Fruit fly (Drosophila melanogaster): ENCODE data around the gene Cog4.

Gene Cog4

DNA sequence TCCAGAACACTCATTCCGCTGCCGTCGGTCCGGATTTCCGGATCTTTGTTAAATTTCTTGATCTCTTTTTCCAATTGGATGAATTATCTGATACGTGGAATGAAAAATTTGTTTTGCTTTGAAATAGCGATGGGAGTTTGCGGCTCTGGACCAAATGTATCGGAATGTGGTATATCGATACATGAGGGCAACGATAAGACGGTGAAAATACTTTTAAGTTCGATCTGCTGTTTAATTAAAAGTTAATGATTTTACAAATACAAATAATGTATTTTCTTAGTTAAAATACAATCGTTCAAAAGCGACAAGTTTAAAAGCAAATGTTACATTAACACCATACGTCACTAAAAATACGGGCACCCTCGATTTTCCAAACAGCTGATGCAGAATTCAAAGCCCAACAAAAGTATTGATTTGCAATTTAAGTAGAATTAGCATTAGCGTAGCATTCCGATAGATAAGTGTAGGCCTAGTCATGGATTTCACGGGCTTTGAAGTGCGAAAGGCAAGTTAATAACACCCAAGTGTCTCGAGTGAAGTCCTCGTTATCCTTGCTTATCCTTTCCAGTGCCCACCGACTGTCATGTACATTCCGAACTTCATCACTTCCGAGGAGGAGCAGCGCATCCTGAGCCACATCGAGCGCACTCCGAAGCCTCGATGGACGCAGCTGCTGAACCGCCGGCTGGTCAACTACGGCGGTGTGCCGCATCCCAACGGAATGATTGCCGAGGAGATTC lies at the start of gene Cog4, which contains the start of gene CG6144:
TSS of gene Cog4 (minus strand) at position 139 of the 740 bp plus-strand sequence.
TSS of gene CG6144 (plus strand) at position 211 of the 740 bp plus-strand sequence.
- no peak for TF ChIP-seq h (optimal IDR thresholded peaks at IDR 0.05)
- no peak for TF ChIP-seq psq (optimal IDR thresholded peaks at IDR 0.05)
- TF ChIP-seq ttk (optimal IDR thresholded peaks at IDR 0.05), result no peak
- TF ChIP-seq Myc (optimal IDR thresholded peaks at IDR 0.05), result no peak
- TF ChIP-seq Sin3A (optimal IDR thresholded peaks at IDR 0.05), result no peak
- TF ChIP-seq insv (optimal IDR thresholded peaks at IDR 0.05), result no peak

dm6 chr2L:10534022-10534421 lies 45.6 kb upstream of the Cog4 start, which contains the start of gene CG18302:
CG18302 (plus strand) TSS chr2L:10534322.
- TF ChIP-seq Sin3A (optimal IDR thresholded peaks at IDR 0.05) (no peak), ttk (optimal IDR thresholded peaks at IDR 0.05) (no peak), Myc (optimal IDR thresholded peaks at IDR 0.05) (no peak), psq (optimal IDR thresholded peaks at IDR 0.05) (no peak), h (optimal IDR thresholded peaks at IDR 0.05) (no peak), insv (optimal IDR thresholded peaks at IDR 0.05) (no peak)

DNA sequence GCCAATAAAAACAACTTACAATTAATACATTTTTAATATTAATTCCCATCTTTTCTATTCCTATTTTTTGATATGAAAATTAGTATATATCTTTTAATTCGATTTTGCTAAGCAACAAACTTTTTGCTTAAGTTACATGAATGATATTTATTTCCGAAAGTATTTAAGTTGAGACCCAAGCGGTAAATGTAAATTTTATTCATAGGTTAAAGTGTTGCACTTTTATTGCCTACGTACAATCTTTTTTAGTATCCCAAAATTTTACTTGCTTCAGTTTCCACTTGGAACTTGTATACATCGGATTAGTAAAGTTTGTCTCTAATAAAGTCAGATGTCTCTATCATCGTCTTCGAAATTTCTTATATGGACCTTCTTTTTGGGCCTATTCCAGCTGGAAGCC lies 43.1 kb upstream of the Cog4 start, which contains the start of gene CG18301:
TSS of gene CG18301 (plus strand) at position 301 of the 400 bp plus-strand sequence.
- no peak for TF ChIP-seq insv (optimal IDR thresholded peaks at IDR 0.05)
- no peak for TF ChIP-seq Sin3A (optimal IDR thresholded peaks at IDR 0.05)
- no peak for TF ChIP-seq Myc (optimal IDR thresholded peaks at IDR 0.05)
- no peak for TF ChIP-seq ttk (optimal IDR thresholded peaks at IDR 0.05)
- TF ChIP-seq psq (optimal IDR thresholded peaks at IDR 0.05), result no peak
- TF ChIP-seq h (optimal IDR thresholded peaks at IDR 0.05), result no peak

DNA sequence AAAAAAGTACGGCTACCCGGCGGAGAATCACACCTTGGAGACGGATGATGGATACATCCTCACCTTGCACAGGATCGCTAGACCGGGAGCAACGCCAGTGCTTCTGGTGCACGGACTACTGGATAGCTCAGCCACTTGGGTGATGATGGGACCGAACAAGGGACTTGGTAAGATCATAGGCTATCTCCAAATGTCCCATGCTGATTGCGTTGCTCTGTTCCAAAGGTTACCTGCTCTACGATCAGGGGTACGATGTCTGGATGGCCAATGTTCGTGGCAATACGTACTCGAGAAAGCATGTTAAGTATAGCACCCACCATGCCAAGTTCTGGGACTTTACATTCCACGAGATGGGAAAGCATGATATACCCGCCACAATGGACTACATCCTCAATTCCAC lies 41.7 kb upstream of the Cog4 start:
- TF ChIP-seq h (optimal IDR thresholded peaks at IDR 0.05) (no peak), Myc (optimal IDR thresholded peaks at IDR 0.05) (no peak), ttk (optimal IDR thresholded peaks at IDR 0.05) (no peak), psq (optimal IDR thresholded peaks at IDR 0.05) (no peak), insv (optimal IDR thresholded peaks at IDR 0.05) (no peak), Sin3A (optimal IDR thresholded peaks at IDR 0.05) (no peak)

DNA sequence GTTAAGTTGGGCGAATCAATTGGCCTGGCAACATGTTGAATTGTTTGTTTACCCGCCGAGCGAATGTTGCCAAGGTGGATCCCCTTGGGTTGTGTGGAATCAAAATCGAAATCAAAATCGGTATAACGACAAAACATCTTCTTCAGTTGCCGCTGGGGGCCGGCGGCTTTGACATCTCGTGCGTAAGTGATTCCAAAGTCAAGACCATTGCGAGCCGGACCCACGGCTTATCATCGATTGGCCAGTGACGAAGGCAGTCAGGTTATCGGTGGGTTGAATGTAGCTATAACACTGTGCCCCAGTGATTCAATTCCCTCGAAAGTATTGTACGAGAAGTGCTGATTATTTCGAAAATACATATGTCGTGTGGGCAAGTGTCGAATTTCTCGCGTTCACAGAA lies 40.6 kb upstream of the Cog4 start:
- TF ChIP-seq psq (optimal IDR thresholded peaks at IDR 0.05) (no peak), Myc (optimal IDR thresholded peaks at IDR 0.05) (no peak), ttk (optimal IDR thresholded peaks at IDR 0.05) (no peak), h (optimal IDR thresholded peaks at IDR 0.05) (no peak), insv (optimal IDR thresholded peaks at IDR 0.05) (no peak)

- no peak for TF ChIP-seq insv (optimal IDR thresholded peaks at IDR 0.05)
- no peak for TF ChIP-seq Myc (optimal IDR thresholded peaks at IDR 0.05)
- TF ChIP-seq ttk (optimal IDR thresholded peaks at IDR 0.05), result no peak
- TF ChIP-seq psq (optimal IDR thresholded peaks at IDR 0.05), result no peak
- no peak for TF ChIP-seq h (optimal IDR thresholded peaks at IDR 0.05)
- no peak for TF ChIP-seq Sin3A (optimal IDR thresholded peaks at IDR 0.05)
Measured at dm6 chr2L:10526953-10527584, 38.6 kb upstream of the Cog4 start, which contains the start of gene Lip4. Lip4 (plus strand) TSS chr2L:10527572.

DNA sequence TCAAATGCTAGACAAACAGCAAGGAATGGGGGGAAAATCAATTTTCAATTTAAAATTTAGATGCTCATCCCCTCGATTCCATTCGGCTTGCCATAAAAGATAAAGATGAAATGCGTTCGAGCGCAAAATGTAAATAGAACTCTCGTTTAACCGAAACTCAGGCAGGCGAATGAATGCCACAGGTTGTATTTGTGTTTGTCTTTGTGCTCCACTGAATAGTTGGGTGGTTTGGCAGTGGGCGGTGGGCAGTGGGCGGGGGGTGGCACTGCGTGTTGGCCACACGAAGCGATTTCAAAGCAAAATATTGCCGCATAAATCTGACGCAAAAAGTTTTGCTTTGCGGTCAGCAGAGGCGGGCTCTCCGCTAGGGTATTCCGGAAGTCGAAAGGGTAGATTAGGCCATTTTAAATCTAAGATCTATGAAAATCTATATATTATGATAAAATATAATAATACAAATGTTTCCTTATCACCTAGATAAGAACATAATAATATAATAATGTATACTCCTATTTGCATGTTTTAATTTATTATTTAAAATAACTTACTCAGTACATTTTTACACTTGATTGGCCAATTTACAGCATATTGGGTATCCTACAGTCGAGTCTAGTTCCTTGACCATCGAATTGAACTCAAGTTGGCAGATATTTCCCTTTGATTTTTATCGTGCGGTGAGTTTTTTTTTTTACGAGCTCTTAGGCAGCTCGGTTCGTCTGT lies 33.9 kb upstream of the Cog4 start:
- no peak for TF ChIP-seq Sin3A (optimal IDR thresholded peaks at IDR 0.05)
- no peak for TF ChIP-seq ttk (optimal IDR thresholded peaks at IDR 0.05)
- no peak for TF ChIP-seq Myc (optimal IDR thresholded peaks at IDR 0.05)
- no peak for TF ChIP-seq insv (optimal IDR thresholded peaks at IDR 0.05)
- TF ChIP-seq h (optimal IDR thresholded peaks at IDR 0.05), result no peak
- no peak for TF ChIP-seq psq (optimal IDR thresholded peaks at IDR 0.05)

DNA sequence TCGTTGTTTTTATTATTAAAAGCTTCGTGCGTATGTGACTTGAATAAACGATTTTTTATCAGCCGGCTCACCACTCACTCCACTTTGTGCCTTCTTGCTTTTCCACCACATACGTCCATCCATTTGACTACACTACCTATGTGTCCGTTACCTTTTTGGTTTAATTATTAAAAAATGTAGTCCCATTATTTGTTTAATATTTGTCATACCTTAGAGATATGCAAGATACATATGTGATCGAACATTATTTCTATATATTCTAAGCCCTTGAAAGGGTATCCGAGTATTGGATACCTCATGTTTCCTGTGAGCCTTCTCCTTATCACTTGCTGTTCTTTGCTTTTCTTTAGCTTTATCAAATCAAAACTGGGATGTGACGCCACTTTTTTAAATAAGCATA lies 30.8 kb upstream of the Cog4 start:
- TF ChIP-seq insv (optimal IDR thresholded peaks at IDR 0.05) (no peak), Sin3A (optimal IDR thresholded peaks at IDR 0.05) (no peak), psq (optimal IDR thresholded peaks at IDR 0.05) (no peak), ttk (optimal IDR thresholded peaks at IDR 0.05) (no peak), Myc (optimal IDR thresholded peaks at IDR 0.05) (no peak), h (optimal IDR thresholded peaks at IDR 0.05) (no peak)

- TF ChIP-seq h (optimal IDR thresholded peaks at IDR 0.05), result no peak
- TF ChIP-seq psq (optimal IDR thresholded peaks at IDR 0.05), result no peak
- TF ChIP-seq insv (optimal IDR thresholded peaks at IDR 0.05), result no peak
- TF ChIP-seq ttk (optimal IDR thresholded peaks at IDR 0.05), result no peak
- no peak for TF ChIP-seq Sin3A (optimal IDR thresholded peaks at IDR 0.05)
- no peak for TF ChIP-seq Myc (optimal IDR thresholded peaks at IDR 0.05)
Measured at dm6 chr2L:10517085-10517484, 28.7 kb upstream of the Cog4 start, which contains the start of the genes Fatp1 and Lrr47. Fatp1 (minus strand) TSS chr2L:10517218. Lrr47 (plus strand) TSS chr2L:10517335.

dm6 chr2L:10516470-10517048 lies 28.1 kb upstream of the Cog4 start:
- TF ChIP-seq ttk (optimal IDR thresholded peaks at IDR 0.05), result no peak

DNA sequence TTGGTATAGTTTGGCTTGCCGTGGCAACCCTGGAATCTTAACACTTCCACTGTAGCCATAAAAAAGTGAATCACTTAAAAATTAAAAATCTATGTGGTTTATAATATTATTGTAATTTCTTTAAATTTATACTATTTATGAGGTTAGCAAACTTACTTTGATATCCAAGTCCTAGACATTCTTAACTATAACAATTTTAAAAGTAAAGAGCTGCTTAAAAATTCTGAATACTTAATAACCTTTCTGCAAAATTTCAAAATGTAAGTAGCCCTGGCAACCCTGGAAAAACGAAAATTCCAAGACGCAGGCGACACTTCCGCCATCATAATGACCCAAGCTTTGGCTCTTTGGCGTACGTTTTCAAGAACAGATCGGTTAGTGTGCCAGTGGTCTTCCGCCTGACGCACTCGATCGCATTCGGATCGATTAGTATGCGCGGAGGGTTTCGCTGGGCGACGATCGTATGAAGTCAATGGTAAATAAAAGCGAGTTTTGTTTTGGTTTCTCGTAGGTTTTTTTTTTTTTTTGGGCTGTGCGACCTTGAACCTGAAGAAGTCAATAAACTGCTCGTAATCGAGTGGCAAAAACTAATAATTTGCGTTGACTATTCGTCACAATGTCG lies 27.2 kb upstream of the Cog4 start:
- no peak for TF ChIP-seq Myc (optimal IDR thresholded peaks at IDR 0.05)
- TF ChIP-seq h (optimal IDR thresholded peaks at IDR 0.05), result no peak
